Fruit fly (Drosophila melanogaster): ENCODE measurements around the gene CG32264.

Gene CG32264

dm6 chr3L:3811089-3811488 is 4.8 kb upstream of the CG32264 start, which contains the start of the genes CG32263 and PIG-B (continued):
- TF ChIP-seq pho (GFP tag; optimal IDR thresholded peaks at IDR 0.05): peak; percentile 6
- peak; percentile 20 for TF ChIP-seq Xbp1 (GFP tag; optimal IDR thresholded peaks at IDR 0.05)
- no peak for TF ChIP-seq H15 (GFP tag; IDR thresholded peaks at IDR 0.05)
- no peak for TF ChIP-seq twi (tag; optimal IDR thresholded peaks at IDR 0.05)
- TF ChIP-seq gsb (GFP tag; IDR thresholded peaks at IDR 0.05): no peak
- TF ChIP-seq C15 (GFP tag; IDR thresholded peaks at IDR 0.05): no peak
- no peak for TF ChIP-seq Dfd (GFP tag; optimal IDR thresholded peaks at IDR 0.05)
- no peak for TF ChIP-seq CG1792 (GFP tag; optimal IDR thresholded peaks at IDR 0.05)
- TF ChIP-seq cg (GFP tag; optimal IDR thresholded peaks at IDR 0.05): no peak
- peak; percentile 69; the same call in 3 of the 4 replicates for TF ChIP-seq Dll (GFP tag; IDR thresholded peaks at IDR 0.05; ENCODE audit: partially characterized antibody)
- no peak for TF ChIP-seq CG10565 (GFP tag; optimal IDR thresholded peaks at IDR 0.05)
- TF ChIP-seq CG15514 (GFP tag; optimal IDR thresholded peaks at IDR 0.05): peak; percentile 42
- TF ChIP-seq HmgD (GFP tag; optimal IDR thresholded peaks at IDR 0.05): no peak
- peak; percentile 44 for TF ChIP-seq Lhr (GFP tag; optimal IDR thresholded peaks at IDR 0.05)
- TF ChIP-seq CG31365 (tag; optimal IDR thresholded peaks at IDR 0.05): peak; percentile 72
- TF ChIP-seq hkb (optimal IDR thresholded peaks at IDR 0.05): peak; percentile 43
- no peak for TF ChIP-seq hkb (GFP tag; IDR thresholded peaks at IDR 0.05)
- no peak for TF ChIP-seq z (GFP tag; IDR thresholded peaks at IDR 0.05)
- TF ChIP-seq CG13287 (GFP tag; IDR thresholded peaks at IDR 0.05; ENCODE audit: partially characterized antibody): peak; percentile 86
- TF ChIP-seq CG16813 (GFP tag; IDR thresholded peaks at IDR 0.05; ENCODE audit: partially characterized antibody): peak; percentile 70
- TF ChIP-seq sens (GFP tag): peak; percentile 72
- no peak for TF ChIP-seq Bteb2 (GFP tag; optimal IDR thresholded peaks at IDR 0.05)
- no peak for TF ChIP-seq cad (GFP tag; optimal IDR thresholded peaks at IDR 0.05)
- TF ChIP-seq CG4282 (GFP tag; optimal IDR thresholded peaks at IDR 0.05): peak; percentile 4
- no peak for TF ChIP-seq chn (GFP tag; optimal IDR thresholded peaks at IDR 0.05)
- peak; percentile 49 for TF ChIP-seq CG12659 (GFP tag; optimal IDR thresholded peaks at IDR 0.05)
- peak; percentile 51; the same call in 2 of the 3 replicates for TF ChIP-seq CG7963 (GFP tag; IDR thresholded peaks at IDR 0.05; ENCODE audit: partially characterized antibody)
- no peak for TF ChIP-seq CG6854 (GFP tag; optimal IDR thresholded peaks at IDR 0.05)
- TF ChIP-seq prd (optimal IDR thresholded peaks at IDR 0.05): no peak
- 0 out of 3 replicates have a peak, but pooled peaks have one; percentile 13 for TF ChIP-seq prd (GFP tag; IDR thresholded peaks at IDR 0.05)
- TF ChIP-seq CG17186 (GFP tag; optimal IDR thresholded peaks at IDR 0.05): peak; percentile 9
- peak; percentile 64 for TF ChIP-seq CG4617 (GFP tag; optimal IDR thresholded peaks at IDR 0.05; ENCODE audit: borderline replicate concordance)
- no peak for TF ChIP-seq Aef1 (GFP tag; IDR thresholded peaks at IDR 0.05)
- no peak for TF ChIP-seq Hr78 (GFP tag; optimal IDR thresholded peaks at IDR 0.05)
- no peak for TF ChIP-seq ranshi (GFP tag; IDR thresholded peaks at IDR 0.05)
- TF ChIP-seq disco-r (GFP tag; optimal IDR thresholded peaks at IDR 0.05): no peak
- TF ChIP-seq sna (GFP tag; IDR thresholded peaks at IDR 0.05; ENCODE audit: partially characterized antibody): peak; percentile 76
- TF ChIP-seq CG2712 (tag; optimal IDR thresholded peaks at IDR 0.05): peak; percentile 11
- no peak for TF ChIP-seq CG8388 (GFP tag; optimal IDR thresholded peaks at IDR 0.05)
- TF ChIP-seq schlank (tag; optimal IDR thresholded peaks at IDR 0.05): no peak
- TF ChIP-seq CG9797 (GFP tag; optimal IDR thresholded peaks at IDR 0.05): peak; percentile 68
- peak; percentile 83 for TF ChIP-seq gfzf (GFP tag; optimal IDR thresholded peaks at IDR 0.05)
- no peak for TF ChIP-seq Antp (GFP tag; optimal IDR thresholded peaks at IDR 0.05)
- TF ChIP-seq NC2α (GFP tag; optimal IDR thresholded peaks at IDR 0.05): no peak
- no peak for TF ChIP-seq CG2875 (GFP tag; optimal IDR thresholded peaks at IDR 0.05)
- no peak for TF ChIP-seq CG8478 (optimal IDR thresholded peaks at IDR 0.05)
- TF ChIP-seq Fer3 (tag; optimal IDR thresholded peaks at IDR 0.05): no peak
- peak; percentile 49 for TF ChIP-seq CG14860 (GFP tag; IDR thresholded peaks at IDR 0.05; ENCODE audit: partially characterized antibody)
- TF ChIP-seq sima (GFP tag; optimal IDR thresholded peaks at IDR 0.05): no peak
- TF ChIP-seq Rfx (GFP tag; IDR thresholded peaks at IDR 0.05): peak; percentile 39
- no peak for TF ChIP-seq pfk (GFP tag; optimal IDR thresholded peaks at IDR 0.05)
- TF ChIP-seq CG43689 (GFP tag; IDR thresholded peaks at IDR 0.05): no peak
